Fruit fly (Drosophila melanogaster) whole organism, embryonic: Measurements from ENCODE around the gene MSBP.

Experiments
- Adf1 ChIP-seq: fragments of 200-800 bp; sonication (Bioruptor generic); IDR thresholded peaks from 2 replicates; pipeline ENCODE4 v1.3.6; 2022; ENCODE audit warnings: missing biosample characterization, missing genetic modification characterization
- CG1233 ChIP-seq: fragments of 200-800 bp; sonication (Bioruptor generic); optimal IDR thresholded peaks from 4 replicates; lab custom pipeline; 2018; ENCODE audit warnings: missing biosample characterization, mild to moderate bottlenecking, missing genetic modification characterization
- CG13624 ChIP-seq: fragments of 200-800 bp; sonication (Bioruptor generic); optimal IDR thresholded peaks from 2 replicates; lab custom pipeline; 2016; ENCODE audit warnings: missing biosample characterization, missing genetic modification characterization
- CG17568 ChIP-seq: fragments of 200-800 bp; sonication (Bioruptor generic); optimal IDR thresholded peaks from 2 replicates; lab custom pipeline; 2018; ENCODE audit warnings: missing biosample characterization, mild to moderate bottlenecking, missing genetic modification characterization, moderate library complexity
- CG17802 ChIP-seq: fragments of 200-800 bp; sonication (Bioruptor generic); optimal IDR thresholded peaks from 2 replicates; lab custom pipeline; 2018; ENCODE audit warnings: missing biosample characterization, mild to moderate bottlenecking, missing genetic modification characterization, moderate library complexity
- CG1792 ChIP-seq: fragments of 200-800 bp; sonication (Bioruptor generic); optimal IDR thresholded peaks from 2 replicates; lab custom pipeline; 2016; ENCODE audit warnings: missing biosample characterization, missing genetic modification characterization
- CG2199 ChIP-seq: fragments of 200-800 bp; sonication (Bioruptor generic); IDR thresholded peaks from 3 replicates; pipeline ENCODE4 v1.3.6; 2022; ENCODE audit warnings: missing biosample characterization, missing genetic modification characterization
- CG2678 ChIP-seq: fragments of 200-800 bp; sonication (Bioruptor generic); optimal IDR thresholded peaks from 3 replicates; lab custom pipeline; 2019; ENCODE audit warnings: missing biosample characterization, mild to moderate bottlenecking, missing genetic modification characterization, moderate library complexity
- CG30020 ChIP-seq: fragments of 200-800 bp; optimal IDR thresholded peaks from 2 replicates; lab custom pipeline; 2019; ENCODE audit warnings: missing biosample characterization, mild to moderate bottlenecking, missing genetic modification characterization, moderate library complexity
- CG32767 ChIP-seq: fragments of 200-800 bp; sonication (Bioruptor generic); IDR thresholded peaks from 2 replicates; pipeline ENCODE4 v1.3.6; 2022; ENCODE audit warnings: missing biosample characterization, missing genetic modification characterization
- CG3407 ChIP-seq: fragments of 200-800 bp; sonication (Bioruptor generic); optimal IDR thresholded peaks from 2 replicates; lab custom pipeline; 2018; ENCODE audit warnings: missing biosample characterization, mild to moderate bottlenecking, missing genetic modification characterization
- CG34422 ChIP-seq: fragments of 200-800 bp; sonication (Bioruptor generic); IDR thresholded peaks from 3 replicates; pipeline ENCODE4 v1.3.6; 2022; ENCODE audit warnings: missing biosample characterization, missing genetic modification characterization
- CG6765 ChIP-seq: fragments of 200-800 bp; sonication (Bioruptor generic); optimal IDR thresholded peaks from 3 replicates; lab custom pipeline; 2017; ENCODE audit warnings: missing biosample characterization, mild to moderate bottlenecking, missing genetic modification characterization
- CG6791 ChIP-seq: fragments of 200-800 bp; sonication (Bioruptor generic); IDR thresholded peaks from 3 replicates; pipeline ENCODE4 v1.3.6; 2022; ENCODE audit warnings: missing biosample characterization, missing genetic modification characterization; ENCODE audit not compliant: partially characterized antibody
- CG7372 ChIP-seq: fragments of 200-800 bp; sonication (Bioruptor generic); IDR thresholded peaks from 2 replicates; pipeline ENCODE4 v1.3.6; 2022; ENCODE audit warnings: missing biosample characterization, missing genetic modification characterization
- CG8089 ChIP-seq: fragments of 200-800 bp; sonication (Bioruptor generic); optimal IDR thresholded peaks from 3 replicates; lab custom pipeline; 2016; ENCODE audit warnings: missing biosample characterization, missing genetic modification characterization
- CG8290 ChIP-seq, 3 experiments: fragments of 200-800 bp; sonication (Bioruptor generic); optimal IDR thresholded peaks; 2 replicates each; lab custom pipeline; 2016 to 2019; ENCODE audit warnings: missing biosample characterization in 3 of 3, missing genetic modification characterization in 3 of 3, mild to moderate bottlenecking in 2 of 3, moderate library complexity in 1 of 3
- CG9876 ChIP-seq: fragments of 200-800 bp; sonication (Bioruptor generic); optimal IDR thresholded peaks from 2 replicates; lab custom pipeline; 2016; ENCODE audit warnings: missing biosample characterization, missing genetic modification characterization
- Camta ChIP-seq: fragments of 200-800 bp; sonication (Bioruptor generic); optimal IDR thresholded peaks from 2 replicates; lab custom pipeline; 2016; ENCODE audit warnings: missing biosample characterization, missing genetic modification characterization
- Dp ChIP-seq: fragments of 200-800 bp; sonication (Bioruptor generic); optimal IDR thresholded peaks from 2 replicates; lab custom pipeline; 2018; ENCODE audit warnings: missing biosample characterization, mild to moderate bottlenecking, missing genetic modification characterization, moderate library complexity
- Drgx ChIP-seq: fragments of 200-800 bp; sonication (Bioruptor generic); IDR thresholded peaks from 2 replicates; pipeline ENCODE4 v1.3.6; 2022; ENCODE audit warnings: missing biosample characterization, missing genetic modification characterization
- HmgD ChIP-seq: fragments of 200-800 bp; sonication (Bioruptor generic); optimal IDR thresholded peaks from 3 replicates; lab custom pipeline; 2016; ENCODE audit warnings: missing biosample characterization, missing genetic modification characterization
- HmgZ ChIP-seq: fragments of 200-800 bp; sonication (Bioruptor generic); optimal IDR thresholded peaks from 2 replicates; lab custom pipeline; 2018; ENCODE audit warnings: missing biosample characterization, mild to moderate bottlenecking, missing genetic modification characterization
- MESR4 ChIP-seq: fragments of 200-800 bp; sonication (Bioruptor generic); optimal IDR thresholded peaks from 2 replicates; lab custom pipeline; 2018; ENCODE audit warnings: missing biosample characterization, mild to moderate bottlenecking, missing genetic modification characterization, moderate library complexity
- Mes4 ChIP-seq: fragments of 200-800 bp; sonication (Bioruptor generic); optimal IDR thresholded peaks from 2 replicates; lab custom pipeline; 2016; ENCODE audit warnings: missing biosample characterization, missing genetic modification characterization
- Oaz ChIP-seq: fragments of 200-800 bp; sonication (Bioruptor generic); IDR thresholded peaks from 2 replicates; pipeline ENCODE4 v1.3.6; 2022; ENCODE audit warnings: missing biosample characterization, missing genetic modification characterization
- Sox100B ChIP-seq: fragments of 200-800 bp; sonication (Bioruptor generic); optimal IDR thresholded peaks from 3 replicates; lab custom pipeline; 2018; ENCODE audit warnings: missing biosample characterization, mild to moderate bottlenecking, missing genetic modification characterization
- bsh ChIP-seq, 2 experiments: fragments of 200-800 bp; sonication (Bioruptor generic); optimal IDR thresholded peaks; 2 replicates each; lab custom pipeline; 2017 to 2018; ENCODE audit warnings: mild to moderate bottlenecking in 2 of 2, missing biosample characterization in 2 of 2, missing genetic modification characterization in 2 of 2, moderate library complexity in 1 of 2
- ci ChIP-seq: fragments of 200-800 bp; sonication (Bioruptor generic); IDR thresholded peaks from 3 replicates; pipeline ENCODE4 v1.3.6; 2022; ENCODE audit warnings: missing biosample characterization, missing genetic modification characterization
- disco-r ChIP-seq: fragments of 200-800 bp; sonication (Bioruptor generic); optimal IDR thresholded peaks from 2 replicates; lab custom pipeline; 2016; ENCODE audit warnings: missing biosample characterization, missing genetic modification characterization
- fd102C ChIP-seq: fragments of 200-800 bp; sonication (Bioruptor generic); optimal IDR thresholded peaks from 2 replicates; lab custom pipeline; 2018; ENCODE audit warnings: missing biosample characterization, mild to moderate bottlenecking, missing genetic modification characterization, moderate library complexity
- gro ChIP-seq: fragments of 200-800 bp; sonication (Bioruptor generic); optimal IDR thresholded peaks from 2 replicates; lab custom pipeline; 2016; ENCODE audit warnings: missing biosample characterization, missing genetic modification characterization
- gsb-n ChIP-seq: fragments of 200-800 bp; sonication (Bioruptor generic); optimal IDR thresholded peaks from 3 replicates; lab custom pipeline; 2018; ENCODE audit warnings: missing biosample characterization, mild to moderate bottlenecking, missing genetic modification characterization
- her ChIP-seq: fragments of 200-800 bp; sonication (Bioruptor generic); optimal IDR thresholded peaks from 2 replicates; lab custom pipeline; 2016; ENCODE audit warnings: missing biosample characterization, missing genetic modification characterization
- ind ChIP-seq: fragments of 200-800 bp; sonication (Bioruptor generic); optimal IDR thresholded peaks from 3 replicates; lab custom pipeline; 2016; ENCODE audit warnings: missing biosample characterization, missing genetic modification characterization
- kay ChIP-seq: fragments of 200-800 bp; sonication (Bioruptor generic); optimal IDR thresholded peaks from 2 replicates; lab custom pipeline; 2016; ENCODE audit warnings: missing biosample characterization, missing genetic modification characterization
- lilli ChIP-seq: fragments of 200-800 bp; sonication (Bioruptor generic); optimal IDR thresholded peaks from 3 replicates; lab custom pipeline; 2016; ENCODE audit warnings: missing biosample characterization, missing genetic modification characterization
- odd ChIP-seq: fragments of 200-800 bp; sonication (Bioruptor generic); optimal IDR thresholded peaks from 2 replicates; lab custom pipeline; 2017; ENCODE audit warnings: missing biosample characterization, mild to moderate bottlenecking, missing genetic modification characterization
- pita ChIP-seq: fragments of 200-800 bp; sonication (Bioruptor generic); optimal IDR thresholded peaks from 2 replicates; lab custom pipeline; 2017; ENCODE audit warnings: missing biosample characterization, mild to moderate bottlenecking, missing genetic modification characterization
- prd ChIP-seq, 3 experiments: fragments of >200 bp in 2 of 3; fragments of 200-800 bp in 1 of 3; sonication (Bioruptor generic) in 1 of 3; optimal IDR thresholded peaks in 2 of 3; IDR thresholded peaks in 1 of 3; 2 replicates in 2 of 3; 3 replicates in 1 of 3; pipeline versions ENCODE4 v1.3.6 to Lab custom; 2017 to 2022; ENCODE audit warnings: missing biosample characterization in 1 of 3, missing genetic modification characterization in 1 of 3
- ranshi ChIP-seq: fragments of 200-800 bp; sonication (Bioruptor generic); IDR thresholded peaks from 2 replicates; pipeline ENCODE4 v1.3.6; 2022; ENCODE audit warnings: missing biosample characterization, missing genetic modification characterization
- rib ChIP-seq: fragments of 200-800 bp; sonication (Bioruptor generic); IDR thresholded peaks from 2 replicates; pipeline ENCODE4 v1.3.6; 2022; ENCODE audit warnings: missing biosample characterization, missing genetic modification characterization
- sima ChIP-seq: fragments of 200-800 bp; sonication (Bioruptor generic); optimal IDR thresholded peaks from 2 replicates; lab custom pipeline; 2016; ENCODE audit warnings: missing biosample characterization, missing genetic modification characterization
- ssp ChIP-seq: fragments of 200-800 bp; sonication (Bioruptor generic); IDR thresholded peaks from 2 replicates; pipeline ENCODE4 v1.3.6; 2022; ENCODE audit warnings: missing biosample characterization, missing genetic modification characterization
- stc ChIP-seq: fragments of 200-800 bp; sonication (Bioruptor generic); IDR thresholded peaks from 2 replicates; pipeline ENCODE4 v1.3.6; 2022; ENCODE audit warnings: missing biosample characterization, missing genetic modification characterization
- tin ChIP-seq: fragments of 200-800 bp; sonication (Bioruptor generic); optimal IDR thresholded peaks from 3 replicates; lab custom pipeline; 2016; ENCODE audit warnings: missing biosample characterization, missing genetic modification characterization
- vvl ChIP-seq: fragments of 200-800 bp; sonication (Bioruptor generic); IDR thresholded peaks from 2 replicates; pipeline ENCODE4 v1.3.6; 2022; ENCODE audit warnings: missing biosample characterization, missing genetic modification characterization
- wdn ChIP-seq: fragments of 200-800 bp; sonication (Bioruptor generic); IDR thresholded peaks from 2 replicates; pipeline ENCODE4 v1.3.6; 2022; ENCODE audit warnings: missing biosample characterization, missing genetic modification characterization
- zf30C ChIP-seq: fragments of 200-800 bp; sonication (Bioruptor generic); optimal IDR thresholded peaks from 3 replicates; lab custom pipeline; 2018; ENCODE audit warnings: missing biosample characterization, mild to moderate bottlenecking, missing genetic modification characterization

The MSBP gene

DNA sequence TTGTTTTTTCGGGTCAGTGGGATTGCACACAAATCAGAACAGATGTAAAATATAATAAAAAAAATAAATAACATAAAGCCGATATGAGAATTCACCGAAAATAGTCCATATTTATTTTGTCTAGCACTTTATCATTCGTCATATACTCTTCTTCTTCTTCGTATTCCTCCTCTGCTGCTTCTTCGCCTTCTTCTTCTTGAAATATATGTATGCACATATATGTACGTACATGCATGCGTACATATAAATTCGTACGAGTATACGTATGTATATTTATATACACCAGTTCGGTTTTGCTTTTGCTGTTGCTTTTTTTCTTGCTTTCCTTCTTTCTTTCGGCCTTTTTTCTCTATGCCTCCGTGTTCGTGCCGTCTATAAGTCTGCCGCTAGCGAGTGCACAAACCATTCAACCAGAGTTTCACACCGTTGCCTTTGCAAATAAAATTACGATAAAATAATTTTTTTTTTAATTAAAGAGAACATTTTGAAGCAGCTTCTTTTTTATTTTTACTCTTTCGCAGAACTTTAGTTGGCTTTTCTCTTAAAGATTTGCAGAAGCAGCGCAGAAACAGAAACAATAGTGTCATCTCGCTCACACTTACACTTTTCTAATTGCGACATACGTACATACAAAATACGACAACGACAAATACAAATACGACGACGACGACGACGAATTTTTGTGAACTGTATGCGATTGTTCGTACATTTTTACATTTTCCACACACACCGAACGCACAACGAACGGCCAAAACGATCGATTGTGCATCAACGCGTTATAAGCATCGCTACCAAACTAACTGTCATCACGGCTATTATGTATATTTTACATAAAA lies 3.3 kb downstream of the MSBP start (continued):
- no peak for TF ChIP-seq tin
- peak in 1 of 2 experiments; percentile 95 for TF ChIP-seq bsh (GFP tag; optimal IDR thresholded peaks at IDR 0.05; lab: Kevin White, UChicago)
- TF ChIP-seq ind (GFP tag; lab: Kevin White, UChicago): no peak
- TF ChIP-seq ranshi (GFP tag; lab: Robert Waterston, UW): no peak
- TF ChIP-seq ssp (GFP tag; lab: Robert Waterston, UW): no peak
- TF ChIP-seq rib (GFP tag; lab: Robert Waterston, UW): 0 out of 2 replicates have a peak, but pooled peaks have one; percentile 44
- peak; percentile 85 for TF ChIP-seq zf30C (GFP tag; lab: Kevin White, UChicago)
- no peak for TF ChIP-seq gro (GFP tag; lab: Kevin White, UChicago)
- TF ChIP-seq vvl (GFP tag; lab: Robert Waterston, UW): no peak
- no peak for TF ChIP-seq CG30020 (tag; lab: Kevin White, UChicago)
- TF ChIP-seq CG1792: no peak
- peak; percentile 34; the same call in 1 of the 3 replicates for TF ChIP-seq ci
- peak; percentile 16; the same call in 1 of the 2 replicates for TF ChIP-seq Adf1
- no peak for TF ChIP-seq CG9876 (GFP tag; lab: Kevin White, UChicago)
- no peak for TF ChIP-seq sima (GFP tag; lab: Kevin White, UChicago)
- TF ChIP-seq HmgD: no peak
- TF ChIP-seq prd (optimal IDR thresholded peaks at IDR 0.05; lab: Kevin White, UChicago): no peak
- TF ChIP-seq prd (GFP tag; IDR thresholded peaks at IDR 0.05; lab: Robert Waterston, UW): no peak
- peak; percentile 79 for TF ChIP-seq pita (GFP tag; lab: Kevin White, UChicago)
- no peak for TF ChIP-seq Sox100B (GFP tag; lab: Kevin White, UChicago)
- peak; percentile 48; the same call in 1 of the 2 replicates for TF ChIP-seq CG32767
- TF ChIP-seq CG8089 (GFP tag; lab: Kevin White, UChicago): no peak
- TF ChIP-seq CG34422 (GFP tag; lab: Robert Waterston, UW): peak; percentile 39; the same call in 1 of the 3 replicates
- TF ChIP-seq lilli: no peak
- TF ChIP-seq HmgZ (tag; lab: Kevin White, UChicago): peak; percentile 50
- TF ChIP-seq Dp (GFP tag; lab: Kevin White, UChicago): no peak
- TF ChIP-seq CG8290 (GFP tag; optimal IDR thresholded peaks at IDR 0.05; lab: Kevin White, UChicago): no peak
- no peak for TF ChIP-seq CG8290 (tag; optimal IDR thresholded peaks at IDR 0.05; lab: Kevin White, UChicago)
- no peak for TF ChIP-seq Mes4
- TF ChIP-seq kay (GFP tag; lab: Kevin White, UChicago): no peak
- TF ChIP-seq Drgx (GFP tag; lab: Robert Waterston, UW): peak; percentile 94
- peak; percentile 81 for TF ChIP-seq MESR4 (GFP tag; lab: Kevin White, UChicago)
- no peak for TF ChIP-seq CG17568 (GFP tag; lab: Kevin White, UChicago)
- no peak for TF ChIP-seq her
- no peak for TF ChIP-seq CG1233 (GFP tag; lab: Kevin White, UChicago)
- no peak for TF ChIP-seq odd (GFP tag; lab: Kevin White, UChicago)
- no peak for TF ChIP-seq Camta
- no peak for TF ChIP-seq CG2678
- TF ChIP-seq stc: no peak
- TF ChIP-seq disco-r (GFP tag; lab: Kevin White, UChicago): no peak
- 0 out of 3 replicates have a peak, but pooled peaks have one; percentile 62 for TF ChIP-seq CG2199
- no peak for TF ChIP-seq wdn (GFP tag; lab: Robert Waterston, UW)
- no peak for TF ChIP-seq CG3407 (GFP tag; lab: Kevin White, UChicago)
- TF ChIP-seq CG7372: no peak
- no peak for TF ChIP-seq CG13624
- peak; percentile 63; the same call in 2 of the 3 replicates for TF ChIP-seq CG6791
- TF ChIP-seq gsb-n (tag; lab: Kevin White, UChicago): no peak
- no peak for TF ChIP-seq CG6765
- TF ChIP-seq CG17802 (tag; lab: Kevin White, UChicago): no peak
- no peak for TF ChIP-seq Oaz
- no peak for TF ChIP-seq fd102C (GFP tag; lab: Kevin White, UChicago)
